Fruit fly (Drosophila melanogaster): ENCODE results near the gene Traf6.

The Traf6 gene

dm6 chrX:8147649-8148048 lies 9.5 kb downstream of the Traf6 start, which contains the start of gene CG15336:
Gene CG15336 (plus strand): TSS chrX:8147949.
- TF ChIP-seq CG7987 (GFP tag; optimal IDR thresholded peaks at IDR 0.05) (no peak), Sox102F (GFP tag; optimal IDR thresholded peaks at IDR 0.05) (no peak), NK7.1 (GFP tag; optimal IDR thresholded peaks at IDR 0.05) (no peak)

DNA sequence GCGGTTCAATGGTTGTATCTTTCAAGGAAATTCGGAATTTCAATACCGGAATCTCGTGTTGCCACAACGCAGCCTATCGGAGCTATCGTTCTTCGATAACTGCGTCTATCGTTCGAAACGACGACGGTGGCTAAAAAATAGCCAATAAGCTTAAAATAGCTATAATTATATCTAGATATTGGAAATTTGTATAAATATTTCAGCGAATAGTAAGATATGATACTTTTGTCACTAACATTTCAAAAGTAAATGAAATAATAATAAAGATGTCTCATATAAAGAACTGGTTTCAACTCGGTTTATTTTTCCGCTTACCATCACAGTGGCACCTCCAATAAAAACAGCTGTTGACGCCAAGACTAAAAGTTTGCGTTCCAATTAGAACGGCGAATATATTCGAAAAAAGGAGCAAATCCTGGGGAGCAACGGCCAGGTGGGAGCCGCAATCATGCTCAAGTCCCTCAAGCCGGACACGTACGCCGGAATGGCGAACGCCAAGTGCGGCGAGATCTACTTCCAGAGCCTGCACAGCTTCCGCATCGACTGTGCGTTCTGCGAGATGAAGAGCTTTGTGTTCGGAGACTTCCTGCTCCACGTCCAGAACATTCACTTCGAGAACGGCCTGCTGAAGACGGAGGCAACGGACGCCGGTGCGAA lies 11.6 kb downstream of the Traf6 start, which contains the start of the genes alpha-PheRS and CG2129:
Gene alpha-PheRS, minus strand, starts transcription at position 102 of the 657 bp plus-strand sequence.
Gene CG2129, plus strand, starts transcription at position 339 of the 657 bp plus-strand sequence.
- TF ChIP-seq Med (GFP tag) (peak; percentile 69), CG15514 (GFP tag; optimal IDR thresholded peaks at IDR 0.05) (peak; percentile 96), CG7556 (GFP tag; optimal IDR thresholded peaks at IDR 0.05) (peak; percentile 32), Hr51 (GFP tag; optimal IDR thresholded peaks at IDR 0.05) (no peak), slbo (GFP tag; IDR thresholded peaks at IDR 0.05) (peak; percentile 37), CG4328 (GFP tag; optimal IDR thresholded peaks at IDR 0.05) (peak; percentile 3), CG10267 (tag; optimal IDR thresholded peaks at IDR 0.05) (peak; percentile 51), Hr78 (GFP tag; optimal IDR thresholded peaks at IDR 0.05) (no peak), CG14014 (GFP tag; IDR thresholded peaks at IDR 0.05) (0 out of 2 replicates have a peak, but pooled peaks have one; percentile 18), CG17829 (tag; optimal IDR thresholded peaks at IDR 0.05) (peak; percentile 29), CG16779 (GFP tag; IDR thresholded peaks at IDR 0.05) (no peak), CG32532 (GFP tag; IDR thresholded peaks at IDR 0.05) (peak; percentile 29; the same call in 1 of the 2 replicates), Blimp-1 (GFP tag; optimal IDR thresholded peaks at IDR 0.05) (no peak), pzg (GFP tag; optimal IDR thresholded peaks at IDR 0.05) (peak; percentile 40), lilli (GFP tag; optimal IDR thresholded peaks at IDR 0.05) (peak; percentile 32), Stat92E (GFP tag; optimal IDR thresholded peaks at IDR 0.05) (peak in 1 of 3 experiments; percentile 61), CG1024 (GFP tag; IDR thresholded peaks at IDR 0.05) (no peak), tgo (GFP tag; IDR thresholded peaks at IDR 0.05) (no peak), Xrp1 (GFP tag; IDR thresholded peaks at IDR 0.05) (peak; percentile 26; the same call in 1 of the 2 replicates), amos (GFP tag; IDR thresholded peaks at IDR 0.05; ENCODE audit: partially characterized antibody) (peak; percentile 5; the same call in 1 of the 2 replicates), CG12155 (GFP tag; optimal IDR thresholded peaks at IDR 0.05) (peak; percentile 3), row (GFP tag; IDR thresholded peaks at IDR 0.05) (peak; percentile 79), peb (GFP tag; IDR thresholded peaks at IDR 0.05) (no peak), Opbp (GFP tag; IDR thresholded peaks at IDR 0.05; ENCODE audit: partially characterized antibody) (no peak), CG8924 (tag; optimal IDR thresholded peaks at IDR 0.05) (peak; percentile 48), Hr3 (GFP tag; optimal IDR thresholded peaks at IDR 0.05) (peak; percentile 1), phol (tag; optimal IDR thresholded peaks at IDR 0.05) (peak; percentile 53), sens (GFP tag) (peak; percentile 77), CG3281 (GFP tag; optimal IDR thresholded peaks at IDR 0.05) (peak; percentile 13), Fer1 (GFP tag; optimal IDR thresholded peaks at IDR 0.05) (peak; percentile 54), unc-4 (GFP tag; IDR thresholded peaks at IDR 0.05; ENCODE audit: partially characterized antibody) (peak; percentile 54), CG9932 (GFP tag; IDR thresholded peaks at IDR 0.05) (peak; percentile 44; the same call in 1 of the 2 replicates), CG30403 (GFP tag; optimal IDR thresholded peaks at IDR 0.05) (peak; percentile 36), BEAF-32 (GFP tag; optimal IDR thresholded peaks at IDR 0.05) (peak; percentile 47), Sry-β (GFP tag; optimal IDR thresholded peaks at IDR 0.05) (peak; percentile 94), CG15696 (tag; optimal IDR thresholded peaks at IDR 0.05) (peak; percentile 23), lbe (GFP tag; optimal IDR thresholded peaks at IDR 0.05) (peak; percentile 4), CG13287 (GFP tag; IDR thresholded peaks at IDR 0.05; ENCODE audit: partially characterized antibody) (peak; percentile 53; the same call in 1 of the 2 replicates), tin (GFP tag; optimal IDR thresholded peaks at IDR 0.05) (peak; percentile 29), CG16813 (GFP tag; IDR thresholded peaks at IDR 0.05; ENCODE audit: partially characterized antibody) (0 out of 3 replicates have a peak, but pooled peaks have one; percentile 33), CG9817 (tag; optimal IDR thresholded peaks at IDR 0.05) (peak; percentile 21), Dp (GFP tag; optimal IDR thresholded peaks at IDR 0.05) (peak; percentile 18)

Measured in whole organism, embryonic.